Fruit fly (Drosophila melanogaster) whole organism, embryonic: ENCODE measurements around the gene Hsp110.

Experiments used
- ATbp ChIP-seq: fragments of 200-800 bp; sonication (Bioruptor generic); optimal IDR thresholded peaks from 2 replicates; lab custom pipeline; 2017; ENCODE audit warnings: missing biosample characterization, mild to moderate bottlenecking, missing genetic modification characterization, missing genetic modification reagents
- Antp ChIP-seq: fragments of 200-800 bp; sonication (Bioruptor generic); optimal IDR thresholded peaks from 3 replicates; lab custom pipeline; 2016; ENCODE audit warnings: missing biosample characterization, missing genetic modification characterization
- CG10147 ChIP-seq: fragments of 200-800 bp; sonication (Bioruptor generic); optimal IDR thresholded peaks from 2 replicates; lab custom pipeline; 2019; ENCODE audit warnings: missing biosample characterization, mild to moderate bottlenecking, missing genetic modification characterization, moderate library complexity
- CG10431 ChIP-seq: fragments of 200-800 bp; sonication (Bioruptor generic); optimal IDR thresholded peaks from 3 replicates; lab custom pipeline; 2018; ENCODE audit warnings: missing biosample characterization, mild to moderate bottlenecking, missing genetic modification characterization
- CG10462 ChIP-seq: fragments of 200-800 bp; sonication (Bioruptor generic); optimal IDR thresholded peaks from 2 replicates; lab custom pipeline; 2016; ENCODE audit warnings: missing biosample characterization, missing genetic modification characterization
- CG11504 ChIP-seq: fragments of 200-800 bp; sonication (Bioruptor generic); optimal IDR thresholded peaks from 3 replicates; lab custom pipeline; 2019; ENCODE audit warnings: missing biosample characterization, mild to moderate bottlenecking, missing genetic modification characterization, moderate library complexity
- CG15514 ChIP-seq: fragments of 200-800 bp; sonication (Bioruptor generic); optimal IDR thresholded peaks from 3 replicates; lab custom pipeline; 2017; ENCODE audit warnings: missing biosample characterization, missing genetic modification characterization, mild to moderate bottlenecking, moderate library complexity, missing genetic modification reagents
- CG1647 ChIP-seq: fragments of 200-800 bp; sonication (Bioruptor generic); optimal IDR thresholded peaks from 3 replicates; lab custom pipeline; 2016; ENCODE audit warnings: missing biosample characterization, missing genetic modification characterization
- CG17359 ChIP-seq: fragments of 200-800 bp; sonication (Bioruptor generic); optimal IDR thresholded peaks from 3 replicates; lab custom pipeline; 2018; ENCODE audit warnings: missing biosample characterization, mild to moderate bottlenecking, missing genetic modification characterization, moderate library complexity
- CG18011 ChIP-seq: fragments of 200-800 bp; sonication (Bioruptor generic); optimal IDR thresholded peaks from 2 replicates; lab custom pipeline; 2017; ENCODE audit warnings: missing biosample characterization, missing genetic modification characterization, mild to moderate bottlenecking, moderate library complexity, missing genotype
- CG31388 ChIP-seq: fragments of 200-800 bp; sonication (Bioruptor generic); optimal IDR thresholded peaks from 2 replicates; lab custom pipeline; 2016; ENCODE audit warnings: missing biosample characterization, missing genetic modification characterization
- CG3163 ChIP-seq: fragments of 200-800 bp; sonication (Bioruptor generic); optimal IDR thresholded peaks from 3 replicates; lab custom pipeline; 2016; ENCODE audit warnings: missing biosample characterization, missing genetic modification characterization
- CG3726 ChIP-seq: fragments of 200-800 bp; sonication (Bioruptor generic); IDR thresholded peaks from 3 replicates; pipeline ENCODE4, ENCODE4 v1.3.6; 2022; ENCODE audit warnings: missing biosample characterization, missing genetic modification characterization
- CG3838 ChIP-seq: fragments of 200-800 bp; sonication (Bioruptor generic); optimal IDR thresholded peaks from 3 replicates; lab custom pipeline; 2016; ENCODE audit warnings: missing biosample characterization, missing genetic modification characterization
- CG6175 ChIP-seq: fragments of 200-800 bp; sonication (Bioruptor generic); IDR thresholded peaks from 3 replicates; pipeline ENCODE4 v1.3.6; 2022; ENCODE audit warnings: missing biosample characterization, missing genetic modification characterization
- CG6254 ChIP-seq: fragments of 200-800 bp; sonication (Bioruptor generic); optimal IDR thresholded peaks from 3 replicates; lab custom pipeline; 2017; ENCODE audit warnings: mild to moderate bottlenecking, missing biosample characterization, missing genetic modification reagents, missing genetic modification characterization
- CG7963 ChIP-seq: fragments of 200-800 bp; sonication (Bioruptor generic); IDR thresholded peaks from 3 replicates; pipeline ENCODE4 v1.3.6; 2022; ENCODE audit warnings: missing biosample characterization, missing genetic modification characterization; ENCODE audit not compliant: partially characterized antibody
- CG8281 ChIP-seq: fragments of 200-800 bp; sonication (Bioruptor generic); optimal IDR thresholded peaks from 2 replicates; lab custom pipeline; 2018; ENCODE audit warnings: missing biosample characterization, mild to moderate bottlenecking, missing genetic modification characterization, moderate library complexity
- CG8765 ChIP-seq: fragments of 200-800 bp; sonication (Bioruptor generic); IDR thresholded peaks from 2 replicates; pipeline ENCODE4 v1.3.6; 2022; ENCODE audit warnings: missing biosample characterization, missing genetic modification characterization
- CG9817 ChIP-seq: fragments of 200-800 bp; sonication (Bioruptor generic); optimal IDR thresholded peaks from 2 replicates; lab custom pipeline; 2018; ENCODE audit warnings: missing biosample characterization, mild to moderate bottlenecking, missing genetic modification characterization, moderate library complexity
- CTCF ChIP-seq: fragments of 200-800 bp; sonication (Bioruptor generic); optimal IDR thresholded peaks from 2 replicates; lab custom pipeline; 2017; ENCODE audit warnings: missing biosample characterization, mild to moderate bottlenecking, missing genetic modification characterization, moderate library complexity
- Dfd ChIP-seq, 2 experiments: fragments of >200 bp; optimal IDR thresholded peaks; 2 replicates each; lab custom pipeline; 2017; ENCODE audit warnings: missing biosample characterization in 2 of 2, missing genetic modification characterization in 2 of 2
- E2f2 ChIP-seq: fragments of 200-800 bp; sonication (Bioruptor generic); IDR thresholded peaks from 2 replicates; pipeline ENCODE4 v1.3.6; 2022; ENCODE audit warnings: missing biosample characterization, missing genetic modification characterization
- ERR ChIP-seq: fragments of 200-800 bp; sonication (Bioruptor generic); optimal IDR thresholded peaks from 2 replicates; lab custom pipeline; 2016; ENCODE audit warnings: missing biosample characterization, missing genetic modification characterization
- Elba2 ChIP-seq: fragments of 200-800 bp; sonication (Bioruptor generic); optimal IDR thresholded peaks from 3 replicates; lab custom pipeline; 2016; ENCODE audit warnings: missing biosample characterization, missing genetic modification characterization
- Fer1 ChIP-seq: fragments of 200-800 bp; sonication (Bioruptor generic); optimal IDR thresholded peaks from 2 replicates; lab custom pipeline; 2017; ENCODE audit warnings: missing biosample characterization, mild to moderate bottlenecking, missing genetic modification characterization
- Fer2 ChIP-seq: fragments of 200-800 bp; sonication (Bioruptor generic); optimal IDR thresholded peaks from 2 replicates; lab custom pipeline; 2018; ENCODE audit warnings: missing biosample characterization, mild to moderate bottlenecking, missing genetic modification characterization, moderate library complexity
- HLHmδ ChIP-seq: fragments of 200-800 bp; sonication (Bioruptor generic); optimal IDR thresholded peaks from 2 replicates; lab custom pipeline; 2018; ENCODE audit warnings: missing biosample characterization, mild to moderate bottlenecking, missing genetic modification characterization, moderate library complexity
- Hmx ChIP-seq: fragments of 200-800 bp; sonication (Bioruptor generic); optimal IDR thresholded peaks from 2 replicates; lab custom pipeline; 2016; ENCODE audit warnings: missing biosample characterization, missing genetic modification characterization
- Lhr ChIP-seq: fragments of 200-800 bp; sonication (Bioruptor generic); optimal IDR thresholded peaks from 3 replicates; lab custom pipeline; 2017; ENCODE audit warnings: mild to moderate bottlenecking, missing biosample characterization, missing genetic modification reagents, missing genetic modification characterization
- Sox102F ChIP-seq: fragments of 200-800 bp; sonication (Bioruptor generic); optimal IDR thresholded peaks from 2 replicates; lab custom pipeline; 2018; ENCODE audit warnings: missing biosample characterization, mild to moderate bottlenecking, missing genetic modification characterization, moderate library complexity
- Spps ChIP-seq: fragments of 200-800 bp; sonication (Bioruptor generic); optimal IDR thresholded peaks from 2 replicates; lab custom pipeline; 2018; ENCODE audit warnings: missing biosample characterization, mild to moderate bottlenecking, missing genetic modification characterization
- Ssrp ChIP-seq: fragments of 200-800 bp; sonication (Bioruptor generic); optimal IDR thresholded peaks from 2 replicates; lab custom pipeline; 2018; ENCODE audit warnings: missing biosample characterization, mild to moderate bottlenecking, missing genetic modification characterization, moderate library complexity
- Stat92E ChIP-seq, 3 experiments: fragments of >200 bp in 2 of 3; fragments of 200-800 bp in 1 of 3; sonication (Bioruptor generic) in 1 of 3; optimal IDR thresholded peaks; 2 replicates each; lab custom pipeline; 2017 to 2019; ENCODE audit warnings: missing biosample characterization in 3 of 3, missing genetic modification characterization in 3 of 3, mild to moderate bottlenecking in 1 of 3, moderate library complexity in 1 of 3
- Xbp1 ChIP-seq: fragments of 200-800 bp; sonication (Bioruptor generic); optimal IDR thresholded peaks from 3 replicates; lab custom pipeline; 2016; ENCODE audit warnings: missing biosample characterization, mild to moderate bottlenecking, missing genetic modification characterization
- YL-1 ChIP-seq: fragments of 200-800 bp; sonication (Bioruptor generic); optimal IDR thresholded peaks from 3 replicates; lab custom pipeline; 2017; ENCODE audit warnings: missing biosample characterization, mild to moderate bottlenecking, missing genetic modification characterization
- ac ChIP-seq: fragments of 200-800 bp; sonication (Bioruptor generic); optimal IDR thresholded peaks from 3 replicates; lab custom pipeline; 2017; ENCODE audit warnings: missing biosample characterization, mild to moderate bottlenecking, missing genetic modification characterization
- bbx ChIP-seq: fragments of 200-800 bp; sonication (Bioruptor generic); IDR thresholded peaks from 2 replicates; pipeline ENCODE4 v1.3.6; 2022; ENCODE audit warnings: missing biosample characterization, missing genetic modification characterization; ENCODE audit not compliant: partially characterized antibody
- cwo ChIP-seq: fragments of 200-800 bp; sonication (Bioruptor generic); optimal IDR thresholded peaks from 3 replicates; lab custom pipeline; 2017; ENCODE audit warnings: missing biosample characterization, missing genetic modification characterization, mild to moderate bottlenecking, moderate library complexity, missing genetic modification reagents
- disco-r ChIP-seq: fragments of 200-800 bp; sonication (Bioruptor generic); optimal IDR thresholded peaks from 2 replicates; lab custom pipeline; 2016; ENCODE audit warnings: missing biosample characterization, missing genetic modification characterization
- fru ChIP-seq: fragments of >200 bp; optimal IDR thresholded peaks from 2 replicates; lab custom pipeline; 2017
- her ChIP-seq: fragments of 200-800 bp; sonication (Bioruptor generic); optimal IDR thresholded peaks from 2 replicates; lab custom pipeline; 2016; ENCODE audit warnings: missing biosample characterization, missing genetic modification characterization
- kay ChIP-seq: fragments of 200-800 bp; sonication (Bioruptor generic); optimal IDR thresholded peaks from 2 replicates; lab custom pipeline; 2016; ENCODE audit warnings: missing biosample characterization, missing genetic modification characterization
- luna ChIP-seq: fragments of 200-800 bp; sonication (Bioruptor generic); optimal IDR thresholded peaks from 2 replicates; lab custom pipeline; 2016; ENCODE audit warnings: missing biosample characterization, missing genetic modification characterization
- mld ChIP-seq: fragments of 200-800 bp; sonication (Bioruptor generic); IDR thresholded peaks from 3 replicates; pipeline ENCODE4 v1.3.6; 2022; ENCODE audit warnings: missing biosample characterization, missing genetic modification characterization; ENCODE audit not compliant: partially characterized antibody
- nom ChIP-seq: fragments of 200-800 bp; sonication (Bioruptor generic); optimal IDR thresholded peaks from 2 replicates; lab custom pipeline; 2017; ENCODE audit warnings: missing biosample characterization, missing genetic modification characterization, mild to moderate bottlenecking, moderate library complexity, missing genetic modification reagents
- psq ChIP-seq: fragments of 200-800 bp; sonication (Bioruptor generic); optimal IDR thresholded peaks from 2 replicates; lab custom pipeline; 2017; ENCODE audit warnings: missing biosample characterization, missing genetic modification characterization
- slou ChIP-seq: fragments of 200-800 bp; sonication (Bioruptor generic); optimal IDR thresholded peaks from 3 replicates; lab custom pipeline; 2016; ENCODE audit warnings: missing biosample characterization, missing genetic modification characterization
- usp ChIP-seq: fragments of >200 bp; optimal IDR thresholded peaks from 2 replicates; lab custom pipeline; 2017; ENCODE audit warnings: missing biosample characterization, missing genetic modification characterization

Gene Hsp110

dm6 chr3L:14001658-14002523 lies 34.9 kb upstream of the Hsp110 start, which contains the start of the genes Nprl3 and upSET (continued):
- TF ChIP-seq CG1647 (GFP tag; lab: Kevin White, UChicago) (no peak), CG6175 (GFP tag; lab: Robert Waterston, UW) (no peak), CG10431 (GFP tag; lab: Kevin White, UChicago) (no peak), CTCF (GFP tag; lab: Kevin White, UChicago) (peak; percentile 3), CG10462 (GFP tag; lab: Kevin White, UChicago) (no peak), CG7963 (peak; percentile 77), Spps (tag; lab: Kevin White, UChicago) (no peak), CG15514 (GFP tag; lab: Kevin White, UChicago) (peak; percentile 70), mld (GFP tag; lab: Robert Waterston, UW) (peak; percentile 79; the same call in 2 of the 3 replicates), Ssrp (tag; lab: Kevin White, UChicago) (no peak), YL-1 (GFP tag; lab: Kevin White, UChicago) (peak; percentile 81), Dfd (GFP tag; optimal IDR thresholded peaks at IDR 0.05; lab: Kevin White, UChicago) (no peak), ERR (GFP tag; lab: Kevin White, UChicago) (no peak), disco-r (GFP tag; lab: Kevin White, UChicago) (no peak), Lhr (GFP tag; lab: Kevin White, UChicago) (peak; percentile 33), HLHmδ (GFP tag; lab: Kevin White, UChicago) (no peak), E2f2 (GFP tag; lab: Robert Waterston, UW) (0 out of 2 replicates have a peak, but pooled peaks have one; percentile 22), CG17359 (peak; percentile 51), kay (GFP tag; lab: Kevin White, UChicago) (no peak), bbx (GFP tag; lab: Robert Waterston, UW) (peak; percentile 90), nom (peak; percentile 40), Fer1 (GFP tag; lab: Kevin White, UChicago) (no peak), Antp (no peak), CG31388 (no peak), Elba2 (GFP tag; lab: Kevin White, UChicago) (peak; percentile 87), CG18011 (GFP tag; lab: Kevin White, UChicago) (no peak), CG9817 (tag; lab: Kevin White, UChicago) (no peak), CG3163 (no peak), CG8765 (GFP tag; lab: Robert Waterston, UW) (no peak), CG3838 (GFP tag; lab: Kevin White, UChicago) (no peak), ac (GFP tag; lab: Kevin White, UChicago) (no peak), Stat92E (GFP tag; optimal IDR thresholded peaks at IDR 0.05; lab: Kevin White, UChicago) (no peak), CG6254 (GFP tag; lab: Kevin White, UChicago) (no peak), cwo (GFP tag; lab: Kevin White, UChicago) (no peak), Hmx (no peak), psq (GFP tag; lab: Kevin White, UChicago) (no peak), Xbp1 (GFP tag; lab: Kevin White, UChicago) (no peak), CG3726 (GFP tag; lab: Robert Waterston, UW) (no peak), usp (no peak), her (GFP tag; lab: Kevin White, UChicago) (no peak), Sox102F (GFP tag; lab: Kevin White, UChicago) (no peak), CG10147 (peak; percentile 6), Fer2 (tag; lab: Kevin White, UChicago) (no peak), luna (GFP tag; lab: Kevin White, UChicago) (no peak), ATbp (GFP tag; lab: Kevin White, UChicago) (no peak), CG11504 (tag; lab: Kevin White, UChicago) (peak; percentile 44), slou (GFP tag; lab: Kevin White, UChicago) (no peak), CG8281 (tag; lab: Kevin White, UChicago) (no peak), fru (no peak)
